Worm (Caenorhabditis elegans): Measurements from ENCODE around the gene C47D12.4.

Gene C47D12.4

ce11 chrII:11675877-11676473 lies 5.6 kb upstream of the C47D12.4 start, which contains the start of the genes trr-1 and C47D12.2 (continued):
- TF ChIP-seq fos-1 (tag; optimal IDR thresholded peaks at IDR 0.05) (no peak), egl-27 (tag; optimal IDR thresholded peaks at IDR 0.05) (no peak), mab-9 (GFP tag; IDR thresholded peaks at IDR 0.05) (no peak), ama-1 (optimal IDR thresholded peaks at IDR 0.05) (peak; percentile 37), lsy-2 (tag; optimal IDR thresholded peaks at IDR 0.05) (peak in 1 of 2 experiments; percentile 84), egl-13 (tag; optimal IDR thresholded peaks at IDR 0.05) (peak; percentile 2), unc-98 (GFP tag; IDR thresholded peaks at IDR 0.05) (no peak), nhr-84 (tag; optimal IDR thresholded peaks at IDR 0.05) (no peak), zip-4 (GFP tag; optimal IDR thresholded peaks at IDR 0.05) (no peak), fkh-4 (tag; optimal IDR thresholded peaks at IDR 0.05; ENCODE audit: borderline replicate concordance) (peak; percentile 14), ceh-90 (tag; optimal IDR thresholded peaks at IDR 0.05) (no peak), hlh-4 (tag; optimal IDR thresholded peaks at IDR 0.05) (no peak), skn-1 (tag; optimal IDR thresholded peaks at IDR 0.05) (peak; percentile 84), nhr-19 (GFP tag; conservative IDR thresholded peaks at IDR 0.05) (peak; percentile 68), ceh-88 (GFP tag; IDR thresholded peaks at IDR 0.05) (no peak), grh-1 (GFP tag; IDR thresholded peaks at IDR 0.05) (peak; percentile 59; the same call in 1 of the 2 replicates), efl-1 (optimal IDR thresholded peaks at IDR 0.05) (peak; percentile 79 to 87), efl-1 (GFP tag; optimal IDR thresholded peaks at IDR 0.05 in 1 of 2) (peak; percentile 85 to 98), rnt-1 (tag; optimal IDR thresholded peaks at IDR 0.05) (peak; percentile 87), nhr-77 (tag; optimal IDR thresholded peaks at IDR 0.05) (peak; percentile 26), C16A3.4 (tag; optimal IDR thresholded peaks at IDR 0.05) (peak; percentile 82), aha-1 (tag; optimal IDR thresholded peaks at IDR 0.05) (no peak), nhr-85 (tag) (peak; percentile 80), pqm-1 (tag; optimal IDR thresholded peaks at IDR 0.05) (no peak), ztf-11 (tag; optimal IDR thresholded peaks at IDR 0.05) (peak in 1 of 2 experiments; percentile 28), mdl-1 (tag; optimal IDR thresholded peaks at IDR 0.05) (no peak), lin-14 (GFP tag; optimal IDR thresholded peaks at IDR 0.05) (no peak), sup-37 (GFP tag; optimal IDR thresholded peaks at IDR 0.05) (no peak), aly-2 (tag; optimal IDR thresholded peaks at IDR 0.05) (peak; percentile 49), irx-1 (tag; optimal IDR thresholded peaks at IDR 0.05) (no peak), snpc-4 (tag; optimal IDR thresholded peaks at IDR 0.05) (no peak), mep-1 (tag; optimal IDR thresholded peaks at IDR 0.05) (no peak), C34B4.2 (tag; optimal IDR thresholded peaks at IDR 0.05) (no peak)

DNA sequence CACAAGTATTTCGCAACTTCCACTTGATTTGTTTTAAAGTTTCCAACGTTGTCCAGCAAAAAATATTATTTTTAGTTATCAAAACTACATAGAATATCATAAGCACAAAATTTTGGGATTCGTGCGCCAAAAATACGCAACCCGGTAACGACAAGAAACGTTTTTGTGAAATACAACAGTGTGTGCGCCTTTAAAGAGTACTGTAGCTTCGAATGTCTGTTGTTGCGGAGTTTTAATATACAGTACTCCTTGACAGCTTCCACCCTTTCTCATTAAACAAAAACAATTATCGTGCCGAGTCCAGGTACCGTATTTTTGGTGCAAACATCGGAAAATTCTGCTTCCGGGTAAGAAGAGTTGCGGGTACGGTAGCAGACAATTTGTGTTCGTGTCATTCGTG lies 1.4 kb upstream of the C47D12.4 start:
- TF ChIP-seq xbp-1 (tag; optimal IDR thresholded peaks at IDR 0.05) (no peak), zip-4 (GFP tag; optimal IDR thresholded peaks at IDR 0.05) (no peak), ceh-82 (tag; optimal IDR thresholded peaks at IDR 0.05) (no peak), nhr-84 (tag; optimal IDR thresholded peaks at IDR 0.05) (no peak), nhr-11 (tag; optimal IDR thresholded peaks at IDR 0.05) (no peak), snpc-4 (tag; optimal IDR thresholded peaks at IDR 0.05) (no peak), sptf-1 (tag; optimal IDR thresholded peaks at IDR 0.05) (no peak), sox-4 (tag; optimal IDR thresholded peaks at IDR 0.05) (no peak), nhr-28 (tag; optimal IDR thresholded peaks at IDR 0.05) (no peak), blmp-1 (tag; optimal IDR thresholded peaks at IDR 0.05) (no peak), ceh-63 (GFP tag; optimal IDR thresholded peaks at IDR 0.05) (no peak), nhr-12 (tag; optimal IDR thresholded peaks at IDR 0.05) (no peak), rnt-1 (tag; optimal IDR thresholded peaks at IDR 0.05) (no peak), swsn-7 (tag; optimal IDR thresholded peaks at IDR 0.05) (no peak), mdl-1 (tag; optimal IDR thresholded peaks at IDR 0.05) (no peak), pag-3 (tag; optimal IDR thresholded peaks at IDR 0.05; ENCODE audit: borderline replicate concordance, insufficient read depth) (no peak), lin-15B (tag; optimal IDR thresholded peaks at IDR 0.05) (no peak), mep-1 (tag; optimal IDR thresholded peaks at IDR 0.05) (no peak), mab-9 (GFP tag; IDR thresholded peaks at IDR 0.05) (no peak)

Measured in whole organism, L1 larva.